Fruit fly (Drosophila melanogaster) Kc167 (cell line): ENCODE results near the gene CG7126.

Experiments
- Myc ChIP-seq: fragments of >200 bp; optimal IDR thresholded peaks from 2 replicates; lab custom pipeline; 2017; ENCODE audit warnings: missing external identifiers
- Sin3A ChIP-seq: fragments of >200 bp; optimal IDR thresholded peaks from 2 replicates; lab custom pipeline; 2018; ENCODE audit warnings: missing external identifiers
- h ChIP-seq: fragments of >200 bp; optimal IDR thresholded peaks from 3 replicates; lab custom pipeline; 2018; ENCODE audit warnings: missing external identifiers
- insv ChIP-seq: fragments of >200 bp; optimal IDR thresholded peaks from 3 replicates; lab custom pipeline; 2018; ENCODE audit warnings: missing external identifiers
- psq ChIP-seq: fragments of >200 bp; optimal IDR thresholded peaks from 2 replicates; lab custom pipeline; 2017; ENCODE audit warnings: missing external identifiers
- ttk ChIP-seq: sonication (Bioruptor generic); optimal IDR thresholded peaks from 2 replicates; lab custom pipeline; 2017; ENCODE audit warnings: missing external identifiers

DNA sequence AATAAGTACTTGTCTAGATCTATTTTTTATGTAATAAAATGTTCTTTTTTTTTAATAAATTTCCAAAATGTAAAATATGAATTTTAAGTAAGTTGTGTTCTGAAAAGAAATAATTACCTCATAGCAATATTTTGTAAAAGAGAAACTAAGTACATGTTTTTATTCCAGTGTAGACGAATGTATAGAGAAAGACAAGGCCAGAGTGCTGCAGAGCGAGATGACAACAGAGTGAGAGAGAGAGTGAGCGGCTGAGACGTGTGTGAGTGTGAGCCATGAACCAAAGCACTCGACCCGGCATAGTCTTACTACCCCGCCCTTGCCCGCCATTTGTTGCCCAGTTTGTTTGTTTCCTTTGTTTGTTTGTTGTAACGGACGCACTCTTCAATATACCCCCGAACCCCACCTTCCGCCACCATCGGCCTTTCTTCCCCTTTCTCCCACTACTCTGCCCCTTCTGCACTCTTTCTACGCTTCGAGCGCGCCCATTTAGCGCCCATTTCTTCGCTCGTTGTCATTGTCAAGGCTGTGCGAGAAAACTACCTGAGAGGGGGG, 8.8 kb upstream of the CG7126 start:
- TF ChIP-seq psq, result no peak
- no peak for TF ChIP-seq Sin3A (lab: Kevin White, UChicago)
- no peak for TF ChIP-seq h (lab: Kevin White, UChicago)
- TF ChIP-seq insv (lab: Kevin White, UChicago), result no peak
- TF ChIP-seq Myc (lab: Kevin White, UChicago), result no peak
- no peak for TF ChIP-seq ttk (lab: Kevin White, UChicago)
